Worm (Caenorhabditis elegans): ENCODE measurements around the gene T23D5.8.

- TF ChIP-seq elt-3 (tag; optimal IDR thresholded peaks at IDR 0.05) (no peak), jun-1 (tag; optimal IDR thresholded peaks at IDR 0.05) (no peak), nhr-11 (tag; optimal IDR thresholded peaks at IDR 0.05) (no peak), aly-2 (tag; optimal IDR thresholded peaks at IDR 0.05) (no peak), zag-1 (tag; optimal IDR thresholded peaks at IDR 0.05) (no peak), ztf-11 (tag; optimal IDR thresholded peaks at IDR 0.05) (no peak), lin-15B (tag; optimal IDR thresholded peaks at IDR 0.05) (no peak), skn-1 (tag; optimal IDR thresholded peaks at IDR 0.05) (no peak), ama-1 (optimal IDR thresholded peaks at IDR 0.05) (no peak), ZK546.5 (tag; optimal IDR thresholded peaks at IDR 0.05) (no peak)
Measured at ce11 chrV:15710401-15710800, 37.8 kb downstream of the T23D5.8 start, which contains the start of gene Y6E2A.1.

All from whole organism, L3 larva.